Worm (Caenorhabditis elegans): ENCODE data around the gene dsl-1.

DNA sequence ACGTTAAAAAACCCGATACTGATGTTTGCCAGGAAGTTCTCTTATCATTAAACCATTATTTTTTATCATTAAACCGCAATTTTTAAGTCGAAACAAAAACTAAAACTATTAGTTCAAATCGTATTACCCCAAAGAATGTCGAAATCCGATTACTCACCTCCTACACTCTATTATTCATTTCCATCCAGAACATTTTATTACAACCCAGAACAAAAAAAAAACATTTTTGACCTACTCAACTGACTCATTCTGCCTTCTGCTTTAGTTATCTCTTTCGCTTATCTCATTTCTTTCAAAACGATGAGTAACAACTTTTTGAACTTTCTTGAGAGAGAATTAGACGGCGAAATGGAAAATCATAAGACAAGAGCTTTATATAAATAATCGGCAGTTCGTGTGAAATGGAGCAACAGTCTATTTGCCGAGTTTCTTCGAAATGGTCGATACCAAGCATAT lies 20.8 kb upstream of the dsl-1 start, which contains the start of gene W09G12.7:
- no peak for TF ChIP-seq ceh-28 (tag; optimal IDR thresholded peaks at IDR 0.05)
- no peak for TF ChIP-seq zag-1 (tag; optimal IDR thresholded peaks at IDR 0.05)
- TF ChIP-seq nhr-28 (tag; optimal IDR thresholded peaks at IDR 0.05): no peak
- TF ChIP-seq lin-15B (tag; optimal IDR thresholded peaks at IDR 0.05): no peak
- no peak for TF ChIP-seq nhr-11 (tag; optimal IDR thresholded peaks at IDR 0.05)
- no peak for TF ChIP-seq ceh-82 (tag; optimal IDR thresholded peaks at IDR 0.05)
- TF ChIP-seq ztf-4 (tag; optimal IDR thresholded peaks at IDR 0.05): no peak
- TF ChIP-seq nfya-1 (tag; optimal IDR thresholded peaks at IDR 0.05; ENCODE audit: insufficient read depth): no peak
- no peak for TF ChIP-seq ceh-9 (tag; optimal IDR thresholded peaks at IDR 0.05)
- no peak for TF ChIP-seq nhr-25 (tag; optimal IDR thresholded peaks at IDR 0.05)
- no peak for TF ChIP-seq aly-2 (tag; optimal IDR thresholded peaks at IDR 0.05)

All from whole organism, L3 larva.